Fruit fly (Drosophila melanogaster) Kc167 (cell line): ENCODE measurements around the gene CG7110.

Experiments
- Myc ChIP-seq: fragments of >200 bp; optimal IDR thresholded peaks from 2 replicates; lab custom pipeline; 2017; ENCODE audit warnings: missing external identifiers
- Sin3A ChIP-seq: fragments of >200 bp; optimal IDR thresholded peaks from 2 replicates; lab custom pipeline; 2018; ENCODE audit warnings: missing external identifiers
- h ChIP-seq: fragments of >200 bp; optimal IDR thresholded peaks from 3 replicates; lab custom pipeline; 2018; ENCODE audit warnings: missing external identifiers
- insv ChIP-seq: fragments of >200 bp; optimal IDR thresholded peaks from 3 replicates; lab custom pipeline; 2018; ENCODE audit warnings: missing external identifiers
- psq ChIP-seq: fragments of >200 bp; optimal IDR thresholded peaks from 2 replicates; lab custom pipeline; 2017; ENCODE audit warnings: missing external identifiers
- ttk ChIP-seq: sonication (Bioruptor generic); optimal IDR thresholded peaks from 2 replicates; lab custom pipeline; 2017; ENCODE audit warnings: missing external identifiers

Gene CG7110

DNA sequence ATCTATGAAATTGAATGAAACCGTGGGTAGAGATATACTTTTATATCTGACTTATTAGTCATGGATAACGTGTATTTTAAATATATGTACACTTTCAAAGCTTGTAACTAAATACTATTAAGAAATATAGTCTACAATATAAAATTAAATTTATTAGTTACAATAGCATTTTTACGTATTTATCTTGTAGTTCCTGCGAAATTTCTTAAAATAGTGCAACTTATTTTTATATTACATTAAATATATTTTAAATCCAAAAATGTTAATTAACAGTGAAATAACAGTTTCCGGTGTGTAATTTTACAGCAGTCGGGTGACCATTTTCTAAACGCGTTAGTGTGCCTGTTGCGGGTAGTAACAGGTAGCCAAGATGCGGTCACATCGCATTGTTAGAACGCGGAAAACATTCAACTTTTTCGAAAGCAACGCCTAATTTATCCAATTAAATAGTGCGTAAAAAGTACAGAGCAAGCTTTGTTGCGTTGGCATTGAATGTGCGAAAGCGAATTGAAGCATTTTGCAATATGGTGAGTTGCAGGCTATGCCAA, at the start of gene CG7110, which contains the start of gene CG10859:
Gene CG7110 (plus strand): TSS at position 378 of the 548 bp plus-strand sequence.
Gene CG10859 (minus strand): TSS at position 51 of the 548 bp plus-strand sequence.
- TF ChIP-seq h (lab: Kevin White, UChicago) (no peak), Myc (lab: Kevin White, UChicago) (no peak), insv (lab: Kevin White, UChicago) (no peak), ttk (lab: Kevin White, UChicago) (no peak), Sin3A (lab: Kevin White, UChicago) (no peak), psq (no peak)

DNA sequence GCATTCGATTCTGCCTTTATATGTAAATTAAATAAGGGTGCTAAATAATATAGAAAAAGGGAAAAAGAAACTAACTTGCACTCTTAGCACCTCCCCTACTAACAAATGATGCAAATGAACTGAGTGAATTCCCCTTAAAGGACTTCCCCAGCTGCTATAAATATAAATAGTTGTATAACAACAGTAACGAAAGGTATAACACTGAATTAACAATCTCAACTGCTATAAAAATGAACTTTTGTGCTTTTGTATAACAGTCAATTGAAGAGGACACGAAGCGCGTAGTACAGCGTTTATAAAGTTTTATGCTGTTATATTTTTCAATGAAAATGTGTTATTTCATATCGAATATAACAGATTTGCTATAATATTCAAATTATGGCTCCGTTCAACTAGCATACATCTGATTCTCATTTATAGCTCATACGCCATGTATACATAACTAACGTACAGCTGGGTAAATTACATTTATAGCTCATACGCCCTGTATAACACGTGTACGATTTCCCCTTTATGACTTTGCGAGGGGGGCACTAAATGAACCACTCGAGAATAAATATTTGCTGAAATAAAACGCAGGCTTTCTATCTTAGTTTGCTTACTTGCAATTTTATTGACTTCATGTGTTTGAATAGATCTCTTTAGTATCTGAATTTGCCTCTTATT, 49.4 kb upstream of the CG7110 start:
- TF ChIP-seq psq (no peak), Sin3A (lab: Kevin White, UChicago) (no peak), insv (lab: Kevin White, UChicago) (no peak)

DNA sequence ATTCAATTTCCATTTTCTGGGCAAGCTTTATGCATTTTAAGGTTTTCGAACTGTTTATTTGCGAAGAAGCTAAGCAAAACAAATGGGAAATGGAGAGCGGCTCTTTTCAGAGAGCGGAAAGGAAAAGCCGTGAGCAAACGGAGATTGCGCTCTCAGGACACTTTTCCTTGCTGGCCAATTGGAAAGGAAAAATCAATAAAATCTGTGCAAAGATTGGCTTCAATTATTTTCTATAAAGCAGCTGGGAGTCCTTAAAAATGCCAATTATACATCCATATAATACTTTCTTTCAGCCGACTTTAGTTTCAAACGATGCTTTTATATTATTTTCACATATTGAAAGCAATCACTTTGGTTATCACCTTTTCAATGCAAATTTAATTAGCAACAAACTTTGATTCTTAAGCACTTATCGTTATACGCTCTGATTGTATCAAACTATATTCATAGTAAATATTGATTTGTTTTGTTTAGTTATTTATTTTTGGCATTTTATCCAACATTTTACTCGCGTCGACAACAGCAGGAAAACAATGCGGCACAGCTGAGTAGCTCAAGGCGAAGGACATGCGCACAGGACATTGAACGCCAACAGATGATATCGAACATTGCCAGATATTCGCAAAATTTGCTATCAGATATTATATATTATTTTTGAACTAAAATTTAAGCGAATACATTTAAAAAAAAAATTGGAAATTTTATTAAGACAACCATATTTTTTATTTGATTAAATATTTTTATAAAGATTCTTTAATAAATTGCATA, 44.0 kb upstream of the CG7110 start, which contains the start of gene CG9395:
Gene CG9395 (minus strand): TSS at position 494 of the 768 bp plus-strand sequence.
- no peak for TF ChIP-seq insv (lab: Kevin White, UChicago)
- TF ChIP-seq Sin3A (lab: Kevin White, UChicago), result no peak
- no peak for TF ChIP-seq psq
- no peak for TF ChIP-seq Myc (lab: Kevin White, UChicago)
- TF ChIP-seq h (lab: Kevin White, UChicago), result no peak
- no peak for TF ChIP-seq ttk (lab: Kevin White, UChicago)

DNA sequence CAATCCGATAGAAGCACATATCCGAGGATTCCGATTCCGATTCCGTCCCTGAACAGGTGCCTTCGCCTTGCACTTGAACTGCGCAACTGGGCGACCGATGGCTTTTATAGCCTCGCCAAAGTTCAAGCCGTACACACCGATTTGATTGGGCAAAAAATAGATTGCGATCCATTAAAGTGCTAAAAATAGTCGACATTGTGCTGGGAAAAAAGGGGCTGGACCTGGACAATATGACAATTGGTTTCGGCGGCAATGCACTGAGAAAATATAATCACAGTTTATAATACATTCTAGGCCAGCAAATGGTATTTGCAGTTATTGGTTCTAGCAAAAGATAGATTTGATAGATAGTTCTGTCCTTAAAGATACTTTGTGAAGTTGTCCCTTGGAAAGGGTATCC, 37.3 kb upstream of the CG7110 start, which contains the start of gene CG9377:
Gene CG9377 (minus strand): TSS at position 101 of the 400 bp plus-strand sequence.
- no peak for TF ChIP-seq Myc (lab: Kevin White, UChicago)
- no peak for TF ChIP-seq h (lab: Kevin White, UChicago)
- no peak for TF ChIP-seq Sin3A (lab: Kevin White, UChicago)
- TF ChIP-seq ttk (lab: Kevin White, UChicago), result no peak
- no peak for TF ChIP-seq insv (lab: Kevin White, UChicago)
- no peak for TF ChIP-seq psq

DNA sequence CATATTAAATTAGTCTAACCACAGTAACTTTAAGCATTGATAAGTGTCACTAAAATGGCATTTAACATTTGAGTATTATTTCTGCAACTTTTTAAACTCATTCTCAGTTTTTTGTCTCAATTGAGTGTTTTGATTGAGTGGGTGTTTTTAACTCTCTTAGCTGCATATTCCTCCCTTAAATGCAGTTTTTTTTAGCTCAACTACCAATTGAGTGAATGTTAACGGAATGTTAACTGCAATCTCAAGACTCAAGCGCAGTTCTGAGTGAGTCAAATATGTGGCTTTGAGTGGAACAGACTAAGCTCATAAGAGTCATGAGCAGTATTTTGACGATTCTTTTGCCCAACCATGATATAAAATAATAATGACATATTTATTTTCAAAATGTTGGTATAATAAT, 35.8 kb upstream of the CG7110 start:
- TF ChIP-seq Myc (lab: Kevin White, UChicago) (no peak), insv (lab: Kevin White, UChicago) (no peak), psq (no peak), Sin3A (lab: Kevin White, UChicago) (no peak), ttk (lab: Kevin White, UChicago) (no peak), h (lab: Kevin White, UChicago) (no peak)

DNA sequence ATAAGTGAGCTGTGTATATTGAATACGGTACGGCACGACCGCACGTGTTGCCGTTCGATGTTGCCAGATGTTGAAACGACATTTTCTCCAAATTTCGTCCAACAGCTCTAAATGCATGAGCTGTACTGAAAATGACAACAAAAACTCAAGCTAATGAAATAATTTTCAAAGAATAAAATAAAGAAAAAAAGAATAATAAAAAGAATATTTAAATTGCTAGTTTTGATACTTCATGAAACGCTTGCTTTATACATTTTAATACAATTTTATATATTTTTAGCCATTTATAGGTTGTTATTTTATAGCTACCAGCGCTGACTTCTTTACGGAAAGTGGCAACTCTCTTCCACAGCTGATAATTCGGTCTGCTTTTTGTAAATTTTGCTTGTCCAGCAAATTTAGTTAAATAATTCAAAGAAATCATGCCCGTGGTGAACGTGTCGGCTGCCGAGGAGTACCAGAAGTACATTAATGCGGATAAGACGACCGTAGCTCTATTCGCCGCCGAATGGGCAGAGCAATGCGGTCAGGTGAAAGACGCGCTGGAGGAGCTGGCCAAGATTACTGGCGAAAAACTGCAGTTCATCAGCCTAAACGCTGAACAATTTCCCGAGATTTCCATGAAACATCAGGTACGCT, 32.6 kb upstream of the CG7110 start, which contains the start of the genes Nnp-1 and Grx3:
Gene Nnp-1 (minus strand): TSS at position 81 of the 639 bp plus-strand sequence.
Gene Grx3 (plus strand): TSS at position 339 of the 639 bp plus-strand sequence.
- TF ChIP-seq insv (lab: Kevin White, UChicago), result no peak
- no peak for TF ChIP-seq Sin3A (lab: Kevin White, UChicago)
- TF ChIP-seq h (lab: Kevin White, UChicago), result no peak
- TF ChIP-seq Myc (lab: Kevin White, UChicago), result no peak

DNA sequence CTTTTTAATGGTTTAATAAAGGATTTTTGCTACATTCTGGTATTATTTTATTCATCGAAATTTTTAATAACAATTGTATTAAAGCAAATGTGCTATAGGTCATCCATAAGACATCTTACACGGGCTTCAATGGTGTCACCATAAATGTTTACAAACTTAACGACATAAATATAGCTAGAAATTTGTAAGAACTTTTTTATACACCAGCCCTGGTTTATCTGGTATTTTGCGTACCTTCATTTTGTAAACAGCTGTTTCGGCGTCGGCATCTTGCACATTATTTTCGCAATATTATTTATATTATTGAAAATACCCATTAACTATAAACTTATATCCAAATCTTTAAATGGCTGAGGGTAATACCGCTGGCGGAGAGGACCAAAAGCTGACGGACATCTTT, 31.4 kb upstream of the CG7110 start, which contains the start of gene Tap42:
Gene Tap42 (plus strand): TSS at position 240 of the 400 bp plus-strand sequence.
- no peak for TF ChIP-seq h (lab: Kevin White, UChicago)
- TF ChIP-seq insv (lab: Kevin White, UChicago), result no peak
- no peak for TF ChIP-seq psq
- TF ChIP-seq ttk (lab: Kevin White, UChicago), result no peak
- TF ChIP-seq Myc (lab: Kevin White, UChicago), result no peak
- TF ChIP-seq Sin3A (lab: Kevin White, UChicago), result no peak

DNA sequence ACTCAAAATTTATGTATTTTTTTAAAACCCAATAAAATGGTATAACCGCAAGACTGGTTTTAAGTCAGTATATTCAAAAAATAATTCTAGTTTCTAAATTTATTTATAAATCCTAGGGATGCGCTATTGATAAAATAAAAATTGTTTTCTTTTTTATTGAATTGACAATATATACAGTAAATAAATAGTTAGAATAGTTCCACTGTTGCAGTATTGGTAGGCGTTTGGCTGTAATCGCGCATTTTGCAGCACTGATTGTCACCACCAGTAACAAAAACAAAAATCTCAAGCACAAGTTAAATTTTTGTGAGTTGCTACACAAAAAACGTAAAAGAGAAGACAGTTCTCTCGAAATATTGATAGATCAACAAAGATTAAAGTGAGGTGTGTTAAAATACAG, 29.9 kb upstream of the CG7110 start, which contains the start of gene CG31855:
Gene CG31855 (plus strand): TSS at position 265 of the 400 bp plus-strand sequence.
- no peak for TF ChIP-seq Sin3A (lab: Kevin White, UChicago)
- no peak for TF ChIP-seq insv (lab: Kevin White, UChicago)
- TF ChIP-seq h (lab: Kevin White, UChicago), result no peak
- TF ChIP-seq Myc (lab: Kevin White, UChicago), result no peak
- TF ChIP-seq psq, result no peak
- TF ChIP-seq ttk (lab: Kevin White, UChicago), result no peak

DNA sequence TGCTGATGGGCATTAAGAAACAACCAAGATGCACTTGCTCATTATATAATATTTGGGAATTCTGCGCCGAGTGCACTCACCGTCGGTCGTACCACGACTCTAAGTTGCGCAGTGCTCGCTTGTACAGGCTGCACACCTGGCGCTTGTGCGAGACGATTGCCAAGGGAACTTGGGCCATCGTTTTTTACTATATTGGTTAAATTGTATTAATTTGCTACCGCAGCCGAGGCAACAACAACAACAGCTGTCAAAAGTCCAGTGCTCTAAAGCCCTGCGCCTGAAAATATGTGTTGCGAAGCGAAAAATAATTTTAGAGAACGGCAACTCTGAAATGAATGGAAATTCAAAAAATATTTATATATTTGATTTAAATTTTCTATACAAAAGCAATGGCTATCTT, 28.0 kb upstream of the CG7110 start, which contains the start of gene ND-B22:
Gene ND-B22 (minus strand): TSS at position 349 of the 400 bp plus-strand sequence.
- TF ChIP-seq Myc (lab: Kevin White, UChicago) (no peak), h (lab: Kevin White, UChicago) (no peak), insv (lab: Kevin White, UChicago) (no peak), psq (no peak), ttk (lab: Kevin White, UChicago) (no peak), Sin3A (lab: Kevin White, UChicago) (no peak)

DNA sequence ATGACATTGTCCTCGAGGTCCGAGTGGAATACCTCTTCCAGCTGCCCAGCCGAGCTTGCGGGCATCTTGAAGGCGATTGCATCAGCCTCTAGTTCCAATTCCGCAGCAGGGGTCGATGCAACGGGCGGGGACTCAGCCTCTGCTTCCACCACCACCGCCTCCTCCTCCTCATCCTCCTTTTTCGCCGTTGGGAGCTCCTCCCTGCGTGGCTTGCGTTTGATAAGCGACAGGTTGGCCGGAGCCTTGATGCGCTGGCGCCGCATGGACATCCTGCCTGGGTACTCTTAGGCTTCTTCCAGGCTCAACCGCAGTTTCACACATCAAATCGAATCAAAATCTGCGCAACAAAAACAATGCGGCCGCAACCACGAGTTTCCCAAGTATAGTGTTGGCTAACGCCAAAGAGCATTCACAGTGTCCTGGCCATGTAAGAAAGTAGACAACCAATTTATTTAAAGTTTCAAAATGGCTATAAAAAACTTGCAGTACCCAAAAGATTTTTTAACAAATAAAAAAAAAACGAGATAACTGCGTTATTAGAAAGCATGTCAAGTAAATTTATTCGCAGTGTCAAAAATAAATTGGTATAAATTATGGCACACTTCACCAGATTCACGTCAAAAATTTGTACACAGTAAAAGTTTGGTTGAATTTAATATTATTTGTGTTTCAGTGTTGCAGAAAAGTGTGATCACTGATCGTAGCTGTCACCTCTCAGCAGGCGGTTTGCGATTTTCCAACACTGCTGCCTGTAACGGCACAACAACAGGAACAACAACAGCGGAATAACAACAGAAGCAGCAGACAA, 25.2 kb upstream of the CG7110 start, which contains the start of the genes Bdp1 and CG6565:
Gene Bdp1 (minus strand): TSS at position 456 of the 808 bp plus-strand sequence.
Gene CG6565 (plus strand): TSS at position 585 of the 808 bp plus-strand sequence.
- TF ChIP-seq Sin3A (lab: Kevin White, UChicago), result no peak
- no peak for TF ChIP-seq insv (lab: Kevin White, UChicago)
- TF ChIP-seq ttk (lab: Kevin White, UChicago), result no peak
- no peak for TF ChIP-seq h (lab: Kevin White, UChicago)
- no peak for TF ChIP-seq Myc (lab: Kevin White, UChicago)
- TF ChIP-seq psq, result no peak
